Worm (Caenorhabditis elegans): ENCODE measurements around the gene Y34B4A.7.
A peak's percentile ranks its signal among the peaks of the same experiment; 100 is the strongest.

Y34B4A.7 gene

DNA sequence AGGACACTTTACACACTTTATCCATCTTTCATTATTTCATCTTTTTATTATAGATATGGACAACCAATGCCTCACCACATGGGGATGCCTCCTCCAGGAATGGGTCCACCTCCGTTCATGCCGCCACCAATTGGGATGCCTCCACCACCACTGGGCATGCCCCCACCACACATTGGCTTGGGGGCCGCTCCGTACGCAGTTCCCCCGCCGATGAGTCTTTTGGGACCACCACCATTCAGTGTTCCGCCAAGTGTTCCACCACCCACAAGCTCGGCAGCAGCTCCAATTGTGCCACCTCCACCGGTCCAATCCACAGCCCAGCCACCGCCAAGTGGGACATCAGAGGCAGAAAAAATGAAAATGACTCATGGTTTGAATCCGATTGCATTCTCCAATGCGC lies 29.3 kb upstream of the Y34B4A.7 start:
- TF ChIP-seq egl-27 (tag; optimal IDR thresholded peaks at IDR 0.05) (no peak), nhr-12 (tag; optimal IDR thresholded peaks at IDR 0.05) (no peak), lsy-2 (tag; optimal IDR thresholded peaks at IDR 0.05) (no peak), unc-55 (GFP tag; optimal IDR thresholded peaks at IDR 0.05) (no peak), mdl-1 (tag; optimal IDR thresholded peaks at IDR 0.05) (no peak), skn-1 (tag; optimal IDR thresholded peaks at IDR 0.05) (no peak)

DNA sequence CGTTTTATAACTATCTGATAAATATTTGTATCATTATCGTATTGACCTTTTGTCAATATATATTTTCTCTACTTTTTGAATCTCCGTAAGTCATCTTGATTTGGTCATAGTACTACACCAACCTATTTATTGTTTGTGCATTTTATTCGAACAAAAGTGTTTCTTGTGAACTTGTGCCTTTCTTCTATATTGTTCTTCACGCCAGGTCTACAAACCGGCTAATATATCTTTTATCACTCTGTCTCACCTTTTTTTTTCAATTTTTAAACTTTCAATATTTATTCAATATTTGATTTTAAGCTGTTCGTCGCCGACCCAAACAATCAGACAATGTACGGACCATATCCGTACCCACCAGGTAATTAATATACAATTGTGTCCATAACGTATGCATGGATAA lies 28.1 kb upstream of the Y34B4A.7 start, which contains the start of gene hrpa-2:
Gene hrpa-2, plus strand, starts transcription at position 301 of the 400 bp plus-strand sequence.
- no peak for TF ChIP-seq nhr-12 (tag; optimal IDR thresholded peaks at IDR 0.05)
- TF ChIP-seq nhr-10 (tag; optimal IDR thresholded peaks at IDR 0.05): no peak
- TF ChIP-seq mdl-1 (tag; optimal IDR thresholded peaks at IDR 0.05): no peak
- no peak for TF ChIP-seq unc-55 (GFP tag; optimal IDR thresholded peaks at IDR 0.05)
- TF ChIP-seq mbf-1 (tag; optimal IDR thresholded peaks at IDR 0.05): no peak
- no peak for TF ChIP-seq ama-1 (optimal IDR thresholded peaks at IDR 0.05)
- no peak for TF ChIP-seq zag-1 (tag; optimal IDR thresholded peaks at IDR 0.05)
- TF ChIP-seq sma-9 (GFP tag; optimal IDR thresholded peaks at IDR 0.05): no peak
- TF ChIP-seq sma-9 (tag; optimal IDR thresholded peaks at IDR 0.05): no peak
- TF ChIP-seq lin-13 (GFP tag; optimal IDR thresholded peaks at IDR 0.05): no peak
- TF ChIP-seq sma-3 (GFP tag; optimal IDR thresholded peaks at IDR 0.05): no peak
- no peak for TF ChIP-seq ceh-16 (tag; optimal IDR thresholded peaks at IDR 0.05)
- no peak for TF ChIP-seq Y55F3AM.14 (GFP tag; optimal IDR thresholded peaks at IDR 0.05)
- TF ChIP-seq elt-3 (tag; optimal IDR thresholded peaks at IDR 0.05): no peak
- no peak for TF ChIP-seq nhr-77 (tag; optimal IDR thresholded peaks at IDR 0.05)
- TF ChIP-seq ztf-11 (tag; optimal IDR thresholded peaks at IDR 0.05): no peak
- TF ChIP-seq unc-62 (GFP tag; optimal IDR thresholded peaks at IDR 0.05): no peak
- no peak for TF ChIP-seq alr-1 (tag; optimal IDR thresholded peaks at IDR 0.05)
- no peak for TF ChIP-seq unc-39 (tag; optimal IDR thresholded peaks at IDR 0.05)

DNA sequence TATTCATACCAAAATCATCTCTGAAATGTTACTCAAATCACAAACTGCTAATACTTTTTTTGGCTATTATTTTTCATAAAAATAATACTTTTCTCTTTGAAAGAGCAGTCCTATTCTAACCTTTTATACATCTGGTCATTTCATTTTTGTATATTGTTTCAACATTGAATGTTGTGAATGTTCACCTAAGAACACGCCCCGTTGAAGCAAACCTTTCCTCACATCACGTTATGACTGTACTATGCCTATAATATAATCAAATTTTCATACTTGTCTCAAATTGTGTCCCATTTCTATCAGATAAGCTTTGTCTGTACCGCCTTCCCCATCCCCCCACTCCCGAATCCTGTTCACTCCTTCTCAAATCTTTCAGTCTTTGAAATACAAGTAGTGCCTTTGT lies 25.8 kb upstream of the Y34B4A.7 start:
- no peak for TF ChIP-seq ztf-1 (GFP tag; conservative IDR thresholded peaks at IDR 0.05)

DNA sequence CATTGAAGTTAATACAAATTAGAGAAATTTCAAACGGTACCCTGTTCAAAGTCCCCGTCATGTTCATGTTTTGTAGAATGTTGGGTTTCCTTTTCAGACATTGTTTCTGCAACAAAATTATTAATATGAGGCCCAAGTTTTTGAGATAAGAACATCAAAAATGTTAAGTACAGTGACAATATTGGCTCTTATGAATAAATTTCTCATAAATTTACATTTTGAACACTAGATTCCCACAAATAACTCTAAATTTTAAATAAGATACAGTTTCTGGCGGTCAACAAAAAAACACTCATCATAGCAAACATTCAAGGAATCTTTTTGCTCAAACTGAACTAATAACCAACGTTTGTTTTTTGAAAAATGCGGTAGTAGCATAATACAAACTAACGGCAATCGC lies 17.9 kb upstream of the Y34B4A.7 start, which contains the start of gene H28G03.3:
Gene H28G03.3, minus strand, starts transcription at position 101 of the 400 bp plus-strand sequence.
- TF ChIP-seq nhr-10 (tag; optimal IDR thresholded peaks at IDR 0.05) (no peak), skn-1 (tag; optimal IDR thresholded peaks at IDR 0.05) (no peak), nhr-21 (tag; optimal IDR thresholded peaks at IDR 0.05) (no peak), elt-3 (tag; optimal IDR thresholded peaks at IDR 0.05) (no peak), dmd-4 (tag; optimal IDR thresholded peaks at IDR 0.05) (no peak), zag-1 (tag; optimal IDR thresholded peaks at IDR 0.05) (no peak), nhr-23 (tag; optimal IDR thresholded peaks at IDR 0.05) (no peak), ama-1 (optimal IDR thresholded peaks at IDR 0.05) (no peak), elt-1 (tag; optimal IDR thresholded peaks at IDR 0.05) (no peak), mdl-1 (tag; optimal IDR thresholded peaks at IDR 0.05) (no peak), ceh-16 (tag; optimal IDR thresholded peaks at IDR 0.05) (no peak), sem-4 (tag; optimal IDR thresholded peaks at IDR 0.05) (no peak), alr-1 (tag; optimal IDR thresholded peaks at IDR 0.05) (no peak), ztf-4 (tag; optimal IDR thresholded peaks at IDR 0.05) (no peak), F13H6.1 (tag; optimal IDR thresholded peaks at IDR 0.05) (no peak), ceh-82 (tag; optimal IDR thresholded peaks at IDR 0.05) (no peak), nhr-77 (tag; optimal IDR thresholded peaks at IDR 0.05) (no peak), aly-2 (tag; optimal IDR thresholded peaks at IDR 0.05) (no peak), Y55F3AM.14 (GFP tag; optimal IDR thresholded peaks at IDR 0.05) (no peak)

DNA sequence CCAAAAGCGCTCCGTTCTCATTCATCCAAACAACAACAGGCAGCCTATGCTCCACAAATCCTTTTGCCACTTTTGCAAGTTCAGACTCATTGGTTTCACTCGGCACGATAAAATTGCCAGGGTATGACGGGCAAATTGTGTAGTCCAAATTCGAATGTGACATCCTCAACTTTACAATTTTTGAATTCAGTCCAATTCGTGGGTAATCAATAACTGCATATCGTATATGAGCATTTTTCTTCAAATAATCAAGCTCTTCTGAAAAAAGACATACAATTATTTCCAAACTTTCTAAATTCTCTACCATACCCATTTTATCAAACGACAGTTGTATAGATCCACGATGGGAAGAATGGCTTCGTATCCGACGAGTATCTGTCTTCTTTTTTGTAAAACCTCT lies 5.9 kb upstream of the Y34B4A.7 start:
- TF ChIP-seq unc-62 (GFP tag; optimal IDR thresholded peaks at IDR 0.05): no peak
- no peak for TF ChIP-seq lin-39 (tag; optimal IDR thresholded peaks at IDR 0.05)
- TF ChIP-seq nhr-11 (tag; optimal IDR thresholded peaks at IDR 0.05): no peak

DNA sequence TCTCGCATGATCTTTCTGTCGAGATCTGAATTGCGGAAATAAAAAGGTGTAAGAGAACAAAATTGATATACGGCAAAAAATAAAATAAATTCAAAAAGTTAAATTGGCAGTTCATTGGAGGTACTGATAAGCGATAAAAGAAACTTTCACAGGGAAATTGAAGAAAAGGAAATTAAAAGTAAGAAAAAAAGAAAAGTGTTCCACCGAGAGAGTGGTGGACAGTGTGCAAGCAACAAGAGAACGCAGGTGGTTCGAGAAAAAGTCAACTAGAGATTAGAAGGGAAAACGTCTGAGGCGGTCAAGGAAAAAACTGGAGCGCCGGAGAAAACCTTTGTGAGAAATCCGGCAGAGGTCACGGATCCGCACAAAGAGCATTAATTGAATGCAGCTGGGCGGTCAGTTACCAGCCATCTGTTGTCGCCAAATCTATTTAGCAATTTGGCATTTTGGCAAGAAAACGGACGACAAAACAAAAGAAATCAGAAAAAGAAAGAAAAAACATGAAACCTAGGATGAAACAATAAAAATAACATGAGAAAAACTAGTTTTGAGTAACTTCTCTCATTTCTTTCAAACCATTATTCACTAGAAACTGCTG lies 656 bp upstream of the Y34B4A.7 start, which contains the start of gene mtm-5:
Gene mtm-5, minus strand, starts transcription at position 27 of the 598 bp plus-strand sequence.
- TF ChIP-seq blmp-1 (tag; optimal IDR thresholded peaks at IDR 0.05; ENCODE audit: insufficient read depth) (peak; percentile 71), gmeb-1 (tag; optimal IDR thresholded peaks at IDR 0.05) (no peak), ceh-16 (tag; optimal IDR thresholded peaks at IDR 0.05) (no peak), fos-1 (tag; optimal IDR thresholded peaks at IDR 0.05) (peak; percentile 61)
